Fruit fly (Drosophila melanogaster) Kc167 (cell line): Measurements from ENCODE around the gene CG45072.

Source experiments
- Myc ChIP-seq: fragments of >200 bp; optimal IDR thresholded peaks from 2 replicates; lab custom pipeline; 2017; ENCODE audit warnings: missing external identifiers
- h ChIP-seq: fragments of >200 bp; optimal IDR thresholded peaks from 3 replicates; lab custom pipeline; 2018; ENCODE audit warnings: missing external identifiers
- insv ChIP-seq: fragments of >200 bp; optimal IDR thresholded peaks from 3 replicates; lab custom pipeline; 2018; ENCODE audit warnings: missing external identifiers
- psq ChIP-seq: fragments of >200 bp; optimal IDR thresholded peaks from 2 replicates; lab custom pipeline; 2017; ENCODE audit warnings: missing external identifiers
- ttk ChIP-seq: sonication (Bioruptor generic); optimal IDR thresholded peaks from 2 replicates; lab custom pipeline; 2017; ENCODE audit warnings: missing external identifiers

DNA sequence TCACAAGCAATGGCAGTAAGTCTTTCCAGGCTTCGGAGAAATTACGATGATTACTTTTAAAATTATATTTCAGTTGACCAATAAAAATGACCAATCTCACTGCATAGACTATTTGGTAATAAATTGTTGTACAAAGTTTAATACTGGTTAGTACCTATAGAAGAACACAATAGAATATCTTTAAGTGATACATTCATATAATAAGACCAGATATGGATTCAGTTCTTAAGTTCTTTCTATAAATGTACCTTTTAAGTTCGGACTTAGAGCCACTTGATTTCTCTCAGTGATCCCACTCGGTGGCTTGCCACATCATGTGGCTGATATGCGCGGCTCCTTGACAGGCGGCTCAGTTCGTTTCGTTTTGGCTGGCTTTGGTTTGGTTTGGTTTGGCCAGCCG, 40.2 kb upstream of the CG45072 start:
- TF ChIP-seq h (no peak), Myc (lab: Kevin White, UChicago) (no peak), ttk (lab: Kevin White, UChicago) (no peak), insv (lab: Kevin White, UChicago) (no peak), psq (lab: Kevin White, UChicago) (no peak)
